Worm (Caenorhabditis elegans) whole organism, L4 larva: Measurements from ENCODE around the gene W06D11.2.
A peak's percentile ranks its signal among the peaks of the same experiment; 100 is the strongest.

Experiments used
- D1046.2 ChIP-seq: fragments of 200-800 bp; sonication (Bioruptor generic); IDR thresholded peaks from 2 replicates; pipeline ENCODE4 v1.3.6; 2022; ENCODE audit warnings: missing genetic modification characterization, missing compliant biosample characterization
- F44E2.7 ChIP-seq: fragments of 200-800 bp; sonication (Bioruptor generic); IDR thresholded peaks from 2 replicates; pipeline ENCODE4 v2.1.2; 2022; ENCODE audit warnings: missing genetic modification characterization, missing compliant biosample characterization
- F49E8.2 ChIP-seq: sonication (generic microtip); optimal IDR thresholded peaks from 2 replicates; lab custom pipeline; 2016; ENCODE audit warnings: missing compliant biosample characterization, mild to moderate bottlenecking, missing genetic modification characterization, borderline replicate concordance
- T20F7.1 ChIP-seq: fragments of 200-800 bp; sonication (Bioruptor generic); optimal IDR thresholded peaks from 2 replicates; lab custom pipeline; 2018; ENCODE audit warnings: mild to moderate bottlenecking, missing genetic modification characterization, missing compliant biosample characterization
- Y105C5A.15 ChIP-seq: fragments of 200-800 bp; sonication (Bioruptor generic); IDR thresholded peaks from 2 replicates; pipeline ENCODE4 v1.3.6; 2022; ENCODE audit warnings: missing genetic modification characterization, missing compliant biosample characterization
- Y48G9A.11 ChIP-seq: fragments of 200-800 bp; sonication (Bioruptor generic); IDR thresholded peaks from 2 replicates; pipeline ENCODE4 v1.3.6; 2022; ENCODE audit warnings: missing genetic modification reagents, missing genetic modification characterization, missing compliant biosample characterization
- Y5F2A.4 ChIP-seq: fragments of 200-800 bp; sonication (Bioruptor generic); optimal IDR thresholded peaks from 2 replicates; lab custom pipeline; 2018; ENCODE audit warnings: mild to moderate bottlenecking, missing genetic modification characterization, missing compliant biosample characterization
- ZK546.5 ChIP-seq, 2 experiments: sonication (generic microtip); optimal IDR thresholded peaks; 2 replicates each; lab custom pipeline; 2017; ENCODE audit warnings: missing biosample characterization in 2 of 2, missing genetic modification characterization in 2 of 2
- aha-1 ChIP-seq: fragments of 150-350 bp; peaks from one replicate; lab custom pipeline; 2014; ENCODE audit warnings: missing biosample characterization, missing genetic modification characterization
- ama-1 ChIP-seq: fragments of 150-350 bp; optimal IDR thresholded peaks from 2 replicates; lab custom pipeline; 2014; ENCODE audit warnings: inconsistent platforms, mixed read lengths
- arid-1 ChIP-seq: fragments of 200-800 bp; sonication (Bioruptor generic); conservative IDR thresholded peaks from 2 replicates; pipeline ENCODE4 v1.3.6; 2022; ENCODE audit warnings: missing genetic modification reagents, missing genetic modification characterization, missing compliant biosample characterization
- attf-4 ChIP-seq: sonication (generic microtip); optimal IDR thresholded peaks from 3 replicates; lab custom pipeline; 2017; ENCODE audit warnings: missing biosample characterization, missing genetic modification characterization
- ces-1 ChIP-seq: fragments of 150-350 bp; sonication (generic microtip); optimal IDR thresholded peaks from 4 replicates; lab custom pipeline; 2014; ENCODE audit warnings: missing biosample characterization, missing genetic modification reagents, missing genetic modification characterization
- daf-16 ChIP-seq, 3 experiments: sonication (generic microtip); optimal IDR thresholded peaks; 2 replicates each; lab custom pipeline; 2016 to 2017; ENCODE audit warnings: missing genetic modification characterization in 3 of 3, missing genetic modification reagents in 3 of 3, mild to moderate bottlenecking in 2 of 3, missing compliant biosample characterization in 2 of 3, missing biosample characterization in 1 of 3, moderate library complexity in 1 of 3
- daf-19 ChIP-seq: fragments of 200-800 bp; sonication (Bioruptor generic); conservative IDR thresholded peaks from 2 replicates; pipeline ENCODE4 v1.3.6; 2022; ENCODE audit warnings: missing genetic modification characterization, missing compliant biosample characterization
- fkh-10 ChIP-seq: fragments of 150-350 bp; optimal IDR thresholded peaks from 2 replicates; lab custom pipeline; 2014; ENCODE audit warnings: missing biosample characterization, missing genetic modification reagents, missing genetic modification characterization
- fos-1 ChIP-seq: fragments of 150-350 bp; optimal IDR thresholded peaks from 2 replicates; lab custom pipeline; 2014; ENCODE audit warnings: missing biosample characterization, missing genetic modification characterization
- gei-8 ChIP-seq: fragments of 200-800 bp; sonication (Bioruptor generic); optimal IDR thresholded peaks from 2 replicates; lab custom pipeline; 2018; ENCODE audit warnings: mild to moderate bottlenecking, missing genetic modification characterization, missing compliant biosample characterization
- hlh-11 ChIP-seq: fragments of 200-800 bp; sonication (Bioruptor generic); optimal IDR thresholded peaks from 2 replicates; lab custom pipeline; 2018; ENCODE audit warnings: mild to moderate bottlenecking, missing genetic modification characterization, missing compliant biosample characterization
- hmg-1.1 ChIP-seq: fragments of 200-800 bp; sonication (Bioruptor generic); IDR thresholded peaks from 2 replicates; pipeline ENCODE4 v1.3.6; 2022; ENCODE audit warnings: missing genetic modification reagents, missing genetic modification characterization, missing compliant biosample characterization
- jun-1 ChIP-seq: fragments of 150-350 bp; optimal IDR thresholded peaks from 2 replicates; lab custom pipeline; 2014; ENCODE audit warnings: missing biosample characterization, missing genetic modification reagents, missing genetic modification characterization
- lsy-2 ChIP-seq, 2 experiments: fragments of 150-350 bp in 1 of 2; sonication (generic microtip) in 1 of 2; optimal IDR thresholded peaks; 2 replicates each; lab custom pipeline; 2014 to 2017; ENCODE audit warnings: missing biosample characterization in 2 of 2, missing genetic modification characterization in 2 of 2
- mdl-1 ChIP-seq, 2 experiments: fragments of 150-350 bp in 1 of 2; sonication (generic microtip) in 1 of 2; optimal IDR thresholded peaks; 2 replicates each; lab custom pipeline; 2014 to 2017; ENCODE audit warnings: missing biosample characterization in 2 of 2, missing genetic modification characterization in 2 of 2
- mes-2 ChIP-seq: sonication (generic microtip); optimal IDR thresholded peaks from 2 replicates; lab custom pipeline; 2016; ENCODE audit warnings: missing genotype, mild to moderate bottlenecking, missing genetic modification characterization, missing compliant biosample characterization; ENCODE audit not compliant: poor library complexity, severe bottlenecking
- nhr-10 ChIP-seq: fragments of 150-350 bp; optimal IDR thresholded peaks from 2 replicates; lab custom pipeline; 2014; ENCODE audit warnings: missing biosample characterization, missing genetic modification characterization
- nhr-102 ChIP-seq: sonication (generic microtip); optimal IDR thresholded peaks from 2 replicates; lab custom pipeline; 2016; ENCODE audit warnings: mild to moderate bottlenecking, missing genetic modification characterization, moderate library complexity, missing compliant biosample characterization
- nhr-28 ChIP-seq: fragments of 150-350 bp; optimal IDR thresholded peaks from 2 replicates; lab custom pipeline; 2014; ENCODE audit warnings: missing biosample characterization, missing genetic modification characterization
- nhr-41 ChIP-seq: fragments of 200-800 bp; sonication (Bioruptor generic); IDR thresholded peaks from 2 replicates; pipeline ENCODE4 v1.3.6; 2022; ENCODE audit warnings: missing genetic modification reagents, missing genetic modification characterization, missing compliant biosample characterization
- pha-4 ChIP-seq, 2 experiments: fragments of 150-350 bp in 1 of 2; fragments of 200-800 bp in 1 of 2; sonication (Bioruptor generic) in 1 of 2; IDR thresholded peaks in 1 of 2; optimal IDR thresholded peaks in 1 of 2; 2 replicates each; pipeline versions ENCODE4 v1.3.6 to Lab custom; 2014 to 2022; ENCODE audit warnings: missing genetic modification characterization in 2 of 2, missing genetic modification reagents in 2 of 2, missing biosample characterization in 1 of 2, missing compliant biosample characterization in 1 of 2
- php-3 ChIP-seq: fragments of 200-800 bp; sonication (Bioruptor generic); IDR thresholded peaks from 2 replicates; pipeline ENCODE4 v1.3.6; 2022; ENCODE audit warnings: missing genetic modification reagents, missing genetic modification characterization, missing compliant biosample characterization
- sdz-12 ChIP-seq: fragments of 200-800 bp; sonication (Bioruptor generic); optimal IDR thresholded peaks from 2 replicates; lab custom pipeline; 2018; ENCODE audit warnings: mild to moderate bottlenecking, missing genetic modification characterization, missing compliant biosample characterization
- unc-39 ChIP-seq: sonication (generic microtip); optimal IDR thresholded peaks from 2 replicates; lab custom pipeline; 2017; ENCODE audit warnings: missing biosample characterization, missing genetic modification characterization
- unc-62 ChIP-seq, 3 experiments: fragments of 150-350 bp in 1 of 3; sonication (generic microtip); optimal IDR thresholded peaks in 2 of 3; peaks in 1 of 3; 1 replicate in 1 of 3; 2 replicates in 2 of 3; lab custom pipeline; 2014 to 2017; ENCODE audit warnings: missing biosample characterization in 3 of 3, missing genetic modification characterization in 3 of 3, missing genetic modification reagents in 3 of 3, missing genotype in 1 of 3
- zfp-2 ChIP-seq: sonication (generic microtip); optimal IDR thresholded peaks from 2 replicates; lab custom pipeline; 2016; ENCODE audit warnings: mild to moderate bottlenecking, missing genetic modification characterization, missing compliant biosample characterization
- zip-11 ChIP-seq: fragments of 200-800 bp; sonication (Bioruptor generic); IDR thresholded peaks from 2 replicates; pipeline ENCODE4 v1.3.6; 2022; ENCODE audit warnings: missing genetic modification characterization, missing compliant biosample characterization
- ztf-11 ChIP-seq: fragments of 150-350 bp; optimal IDR thresholded peaks from 2 replicates; lab custom pipeline; 2014; ENCODE audit warnings: missing biosample characterization, missing genetic modification characterization

The W06D11.2 gene

ce11 chrX:12285496-12285895 is 11.0 kb downstream of the W06D11.2 start, which contains the start of gene lips-2:
Gene lips-2, plus strand, starts transcription at chrX:12285796.
- TF ChIP-seq Y5F2A.4 (GFP tag; lab: Kevin White, UChicago) (no peak), T20F7.1 (GFP tag; lab: Kevin White, UChicago) (no peak), F49E8.2 (tag; lab: Kevin White, UChicago) (no peak), nhr-28 (tag; lab: Kevin White, UChicago) (no peak), Y48G9A.11 (GFP tag; lab: Robert Waterston, UW) (no peak), fos-1 (no peak), nhr-102 (tag; lab: Kevin White, UChicago) (no peak)
- TF ChIP-seq, all 104 proteins: peak for 0

DNA sequence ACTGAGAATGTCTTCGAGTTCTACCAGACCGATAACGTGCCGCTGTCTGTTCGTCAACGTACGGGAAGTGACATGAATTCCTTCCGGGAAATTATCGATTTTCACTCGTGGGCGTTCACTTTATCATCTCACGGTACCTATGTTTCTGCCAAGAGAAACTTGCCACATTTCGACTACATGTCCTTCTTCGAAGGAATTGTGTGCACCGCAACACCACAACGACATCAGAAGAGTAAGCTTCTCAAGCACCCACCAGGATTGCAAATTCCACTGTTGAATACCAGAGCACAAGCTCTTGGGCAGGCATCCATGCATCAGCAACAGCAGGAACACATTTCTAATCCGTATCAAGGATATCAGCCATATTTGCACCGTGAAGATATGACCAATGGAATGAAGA is 12.4 kb downstream of the W06D11.2 start:
- TF ChIP-seq nhr-41 (GFP tag; lab: Robert Waterston, UW), result no peak
- no peak for TF ChIP-seq fkh-10 (GFP tag; lab: Kevin White, UChicago)
- no peak for TF ChIP-seq lsy-2 (tag; optimal IDR thresholded peaks at IDR 0.05; lab: Kevin White, UChicago)
- TF ChIP-seq unc-62 (GFP tag; optimal IDR thresholded peaks at IDR 0.05 in 1 of 2; lab: Kevin White, UChicago), result peak in 1 of 2 experiments; percentile 91
- no peak for TF ChIP-seq unc-62 (tag; optimal IDR thresholded peaks at IDR 0.05; lab: Kevin White, UChicago)
- TF ChIP-seq arid-1 (GFP tag; lab: Robert Waterston, UW), result no peak
- peak; percentile 63 for TF ChIP-seq aha-1
- TF ChIP-seq, all 104 proteins: peak for 2

- no peak for TF ChIP-seq nhr-10 (tag; lab: Kevin White, UChicago)
- TF ChIP-seq fos-1, result no peak
- no peak for TF ChIP-seq mdl-1 (tag; optimal IDR thresholded peaks at IDR 0.05; lab: Kevin White, UChicago)
- no peak for TF ChIP-seq nhr-41 (GFP tag; lab: Robert Waterston, UW)
- no peak for TF ChIP-seq sdz-12 (GFP tag; lab: Kevin White, UChicago)
- no peak for TF ChIP-seq zfp-2
- no peak for TF ChIP-seq ztf-11 (tag; lab: Kevin White, UChicago)
- no peak for TF ChIP-seq php-3 (GFP tag; lab: Robert Waterston, UW)
- TF ChIP-seq unc-39 (tag; lab: Kevin White, UChicago), result no peak
- no peak for TF ChIP-seq mes-2 (tag; lab: Kevin White, UChicago)
- no peak for TF ChIP-seq Y105C5A.15 (GFP tag; lab: Robert Waterston, UW)
- TF ChIP-seq, all 104 proteins: peak for 0
These were observed 13.6 kb downstream of the W06D11.2 start, which contains the start of gene C04B4.2 for ce11 chrX:12282911-12283310. Gene C04B4.2, plus strand, starts transcription at chrX:12283281.

DNA sequence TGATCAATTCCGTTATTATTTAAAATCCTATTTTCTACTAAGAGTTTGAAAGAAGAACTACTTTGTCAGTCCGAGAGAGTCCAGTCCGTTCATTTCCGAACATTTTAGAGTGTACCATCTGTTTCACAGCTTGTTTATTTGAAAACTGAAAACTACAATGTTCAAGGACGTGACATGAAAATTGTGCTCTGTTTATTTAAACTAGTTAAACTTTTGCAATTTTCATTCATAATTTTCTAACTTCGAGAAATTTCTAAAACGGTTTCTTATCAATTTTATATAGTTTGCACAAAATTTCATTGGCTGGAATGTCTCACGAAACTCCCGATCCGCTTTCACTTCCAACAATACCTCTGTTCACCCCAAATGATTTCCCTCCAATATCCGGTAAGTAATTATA is 16.1 kb downstream of the W06D11.2 start, which contains the start of gene C04B4.1:
Gene C04B4.1 (plus strand): TSS at position 301 of the 400 bp plus-strand sequence.
- TF ChIP-seq daf-16 (GFP tag; optimal IDR thresholded peaks at IDR 0.05; lab: Kevin White, UChicago) (no peak), daf-16 (tag; optimal IDR thresholded peaks at IDR 0.05; lab: Kevin White, UChicago) (no peak), gei-8 (GFP tag; lab: Kevin White, UChicago) (no peak), jun-1 (no peak), daf-19 (no peak), nhr-41 (GFP tag; lab: Robert Waterston, UW) (no peak), arid-1 (GFP tag; lab: Robert Waterston, UW) (no peak), D1046.2 (GFP tag; lab: Robert Waterston, UW) (no peak), attf-4 (tag; lab: Kevin White, UChicago) (no peak), unc-62 (GFP tag; optimal IDR thresholded peaks at IDR 0.05 in 1 of 2; lab: Kevin White, UChicago) (no peak), unc-62 (tag; optimal IDR thresholded peaks at IDR 0.05; lab: Kevin White, UChicago) (no peak), Y5F2A.4 (GFP tag; lab: Kevin White, UChicago) (no peak), pha-4 (GFP tag; IDR thresholded peaks at IDR 0.05; lab: Robert Waterston, UW) (no peak), pha-4 (tag; optimal IDR thresholded peaks at IDR 0.05; lab: Kevin White, UChicago) (no peak), ces-1 (GFP tag; lab: Kevin White, UChicago) (no peak), hmg-1.1 (GFP tag; lab: Robert Waterston, UW) (no peak), fos-1 (no peak), F44E2.7 (no peak), hlh-11 (no peak), zip-11 (GFP tag; lab: Robert Waterston, UW) (no peak), ZK546.5 (tag; optimal IDR thresholded peaks at IDR 0.05; lab: Kevin White, UChicago) (no peak), ama-1 (lab: Kevin White, UChicago) (no peak), nhr-102 (tag; lab: Kevin White, UChicago) (no peak)
